Worm (Caenorhabditis elegans) whole organism, mixed stage, embryonic: Measurements from ENCODE around the gene ctsa-4.2.

ENCODE experiments used
- elt-3 ChIP-seq: fragments of 150-350 bp; optimal IDR thresholded peaks from 2 replicates; lab custom pipeline; 2014; ENCODE audit warnings: missing biosample characterization, missing genetic modification characterization
- snpc-4 ChIP-seq: fragments of 150-350 bp; optimal IDR thresholded peaks from 2 replicates; lab custom pipeline; 2014; ENCODE audit warnings: missing biosample characterization, missing genetic modification characterization
- unc-62 ChIP-seq: fragments of 150-350 bp; optimal IDR thresholded peaks from 2 replicates; lab custom pipeline; 2014; ENCODE audit warnings: missing biosample characterization, missing genetic modification reagents, missing genetic modification characterization
- ztf-11 ChIP-seq: fragments of 150-350 bp; optimal IDR thresholded peaks from 2 replicates; lab custom pipeline; 2014; ENCODE audit warnings: missing biosample characterization, missing genetic modification characterization

DNA sequence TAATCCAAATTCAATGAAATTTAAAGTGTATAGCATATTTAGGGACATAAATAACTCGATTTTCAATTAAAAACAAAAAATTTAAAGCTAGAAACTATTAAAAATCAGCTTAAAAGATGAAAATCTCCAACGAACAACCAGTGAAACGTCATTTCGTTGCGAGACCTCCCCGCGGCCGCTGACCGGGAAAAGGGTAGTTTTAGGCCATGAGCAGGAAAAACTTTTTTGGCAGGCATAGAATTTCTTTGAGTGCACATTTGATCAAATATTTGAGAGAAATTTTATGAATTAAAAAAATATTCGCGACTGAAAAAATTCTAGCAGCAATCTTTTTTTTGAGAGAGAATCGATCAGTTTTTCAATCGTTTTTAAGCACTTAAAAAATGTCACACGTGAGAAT lies 13.0 kb downstream of the ctsa-4.2 start:
- TF ChIP-seq unc-62 (no peak), snpc-4 (tag; lab: Kevin White, UChicago) (no peak), ztf-11 (no peak), elt-3 (no peak)
